Fruit fly (Drosophila melanogaster) whole organism, wandering third instar larva: Measurements from ENCODE around the gene witty.
A peak's percentile ranks its signal among the peaks of the same experiment; 100 is the strongest.

ENCODE experiments used
- Abd-B ChIP-seq: fragments of >200 bp; optimal IDR thresholded peaks from 2 replicates; lab custom pipeline; 2017; ENCODE audit warnings: missing biosample characterization, missing genetic modification characterization
- CG32264 ChIP-seq: fragments of 200-800 bp; sonication (Bioruptor generic); optimal IDR thresholded peaks from 2 replicates; lab custom pipeline; 2016; ENCODE audit warnings: missing biosample characterization, missing genetic modification characterization
- CG9705 ChIP-seq: fragments of 200-800 bp; sonication (Bioruptor generic); optimal IDR thresholded peaks from 2 replicates; lab custom pipeline; 2018; ENCODE audit warnings: missing biosample characterization, mild to moderate bottlenecking, missing genetic modification characterization
- CrebA ChIP-seq: fragments of 200-800 bp; sonication (Bioruptor generic); optimal IDR thresholded peaks from 2 replicates; lab custom pipeline; 2016; ENCODE audit warnings: missing biosample characterization, mild to moderate bottlenecking, missing genetic modification characterization, borderline replicate concordance
- Dfd ChIP-seq: fragments of >200 bp; optimal IDR thresholded peaks from 2 replicates; lab custom pipeline; 2017; ENCODE audit warnings: missing biosample characterization, missing genetic modification characterization
- Dif ChIP-seq: fragments of 200-275, 200-300 bp; sonication (Bioruptor generic); optimal IDR thresholded peaks from 2 replicates; lab custom pipeline; 2018; ENCODE audit warnings: missing biosample characterization, missing genetic modification characterization; ENCODE audit not compliant: partially characterized antibody
- GATAd ChIP-seq: sonication (Bioruptor generic); optimal IDR thresholded peaks from 2 replicates; lab custom pipeline; 2016; ENCODE audit warnings: missing biosample characterization, missing genetic modification characterization
- HLH106 ChIP-seq: fragments of 200-800 bp; optimal IDR thresholded peaks from 3 replicates; lab custom pipeline; 2019; ENCODE audit warnings: missing biosample characterization, mild to moderate bottlenecking, missing genetic modification characterization, moderate library complexity
- Hnf4 ChIP-seq: fragments of 200-800 bp; sonication (Bioruptor generic); optimal IDR thresholded peaks from 2 replicates; lab custom pipeline; 2016; ENCODE audit warnings: missing biosample characterization, mild to moderate bottlenecking, missing genetic modification characterization
- Hr78 ChIP-seq: fragments of >200 bp; optimal IDR thresholded peaks from 2 replicates; lab custom pipeline; 2017; ENCODE audit warnings: missing biosample characterization, missing genetic modification characterization
- Hr83 ChIP-seq: fragments of 200-300 bp; sonication (Bioruptor generic); optimal IDR thresholded peaks from 2 replicates; lab custom pipeline; 2016; ENCODE audit warnings: missing biosample characterization, mild to moderate bottlenecking, missing genetic modification characterization, moderate library complexity; ENCODE audit not compliant: poor library complexity, severe bottlenecking
- Jra ChIP-seq: sonication (Bioruptor generic); optimal IDR thresholded peaks from 2 replicates; lab custom pipeline; 2016; ENCODE audit warnings: missing biosample characterization, missing genetic modification characterization
- Mio ChIP-seq: sonication (Bioruptor generic); optimal IDR thresholded peaks from 2 replicates; lab custom pipeline; 2016; ENCODE audit warnings: missing biosample characterization, missing genetic modification characterization
- Myc ChIP-seq: fragments of >200 bp; optimal IDR thresholded peaks from 2 replicates; lab custom pipeline; 2017
- N ChIP-seq: fragments of >200 bp; optimal IDR thresholded peaks from 2 replicates; lab custom pipeline; 2018; ENCODE audit warnings: missing biosample characterization, missing external identifiers, missing genetic modification characterization
- OdsH ChIP-seq: fragments of 200-800 bp; sonication (Bioruptor generic); optimal IDR thresholded peaks from 2 replicates; lab custom pipeline; 2016; ENCODE audit warnings: missing biosample characterization, mild to moderate bottlenecking, missing genetic modification characterization
- Rel ChIP-seq, 2 experiments: fragments of 200-800 bp; sonication (Bioruptor generic) in 1 of 2; optimal IDR thresholded peaks; 2 replicates in 1 of 2; 3 replicates in 1 of 2; lab custom pipeline; 2016 to 2019; ENCODE audit warnings: mild to moderate bottlenecking in 2 of 2, missing biosample characterization in 2 of 2, missing genetic modification characterization in 2 of 2, moderate library complexity in 1 of 2
- Sp1 ChIP-seq: fragments of 200-800 bp; sonication (Bioruptor generic); optimal IDR thresholded peaks from 3 replicates; lab custom pipeline; 2019; ENCODE audit warnings: missing biosample characterization, mild to moderate bottlenecking, missing genetic modification characterization, moderate library complexity
- Vsx2 ChIP-seq: fragments of 200-300, 225-300 bp; sonication (Bioruptor generic); optimal IDR thresholded peaks from 2 replicates; lab custom pipeline; 2018; ENCODE audit warnings: missing biosample characterization, missing genetic modification characterization; ENCODE audit not compliant: partially characterized antibody
- br ChIP-seq: fragments of 200-800 bp; sonication (Bioruptor generic); optimal IDR thresholded peaks from 2 replicates; lab custom pipeline; 2016; ENCODE audit warnings: missing biosample characterization, missing genetic modification characterization
- brk ChIP-seq: fragments of 200-800 bp; sonication (Bioruptor generic); optimal IDR thresholded peaks from 2 replicates; lab custom pipeline; 2016; ENCODE audit warnings: missing biosample characterization, mild to moderate bottlenecking, missing genetic modification characterization
- dl ChIP-seq, 2 experiments: fragments of 175-275, 200-275 bp in 1 of 2; fragments of 200-275 bp in 1 of 2; sonication (Bioruptor generic); optimal IDR thresholded peaks; lab custom pipeline; 2018; ENCODE audit warnings: mild to moderate bottlenecking in 2 of 2, missing biosample characterization in 2 of 2, missing genetic modification characterization in 2 of 2, moderate library complexity in 2 of 2; ENCODE audit not compliant: partially characterized antibody in 2 of 2, insufficient read depth in 1 of 2
- dmrt93B ChIP-seq: fragments of 200-800 bp; sonication (Bioruptor generic); optimal IDR thresholded peaks from 2 replicates; lab custom pipeline; 2018; ENCODE audit warnings: missing biosample characterization, mild to moderate bottlenecking, missing genetic modification characterization
- dsf ChIP-seq: sonication (Bioruptor generic); optimal IDR thresholded peaks from 2 replicates; lab custom pipeline; 2016; ENCODE audit warnings: missing biosample characterization, missing genetic modification characterization, borderline replicate concordance
- ey ChIP-seq: fragments of 200-800 bp; sonication (Bioruptor generic); optimal IDR thresholded peaks from 2 replicates; lab custom pipeline; 2016; ENCODE audit warnings: missing biosample characterization, missing genetic modification characterization
- foxo ChIP-seq, 2 experiments: fragments of 200-800 bp; sonication (Bioruptor generic); optimal IDR thresholded peaks; 2 replicates in 1 of 2; 3 replicates in 1 of 2; lab custom pipeline; 2016 to 2017; ENCODE audit warnings: missing biosample characterization in 2 of 2, missing genetic modification characterization in 2 of 2
- fru ChIP-seq: fragments of 200-800 bp; sonication (Bioruptor generic); optimal IDR thresholded peaks from 3 replicates; lab custom pipeline; 2016; ENCODE audit warnings: missing biosample characterization, mild to moderate bottlenecking, missing genetic modification characterization
- h ChIP-seq: fragments of 200-800 bp; sonication (Bioruptor generic); optimal IDR thresholded peaks from 3 replicates; lab custom pipeline; 2016; ENCODE audit warnings: missing biosample characterization, mild to moderate bottlenecking, missing genetic modification characterization
- jim ChIP-seq: fragments of 175-275, 200-325 bp; sonication (Bioruptor generic); optimal IDR thresholded peaks from 2 replicates; lab custom pipeline; 2016; ENCODE audit warnings: missing biosample characterization, mild to moderate bottlenecking, missing genetic modification characterization
- lola ChIP-seq: fragments of >200 bp; optimal IDR thresholded peaks from 2 replicates; lab custom pipeline; 2017; ENCODE audit warnings: missing biosample characterization, missing genetic modification characterization
- pan ChIP-seq: fragments of >200 bp; optimal IDR thresholded peaks from 2 replicates; lab custom pipeline; 2017
- psq ChIP-seq: fragments of 200-800 bp; sonication (Bioruptor generic); optimal IDR thresholded peaks from 3 replicates; lab custom pipeline; 2017; ENCODE audit warnings: missing biosample characterization, mild to moderate bottlenecking, missing genetic modification characterization, moderate library complexity
- rgr ChIP-seq: fragments of 200-800 bp; sonication (Bioruptor generic); optimal IDR thresholded peaks from 3 replicates; lab custom pipeline; 2016; ENCODE audit warnings: missing biosample characterization, mild to moderate bottlenecking, missing genetic modification characterization
- sage ChIP-seq: fragments of 200-800 bp; sonication (Bioruptor generic); optimal IDR thresholded peaks from 2 replicates; lab custom pipeline; 2016; ENCODE audit warnings: missing biosample characterization, mild to moderate bottlenecking, missing genetic modification characterization
- sv ChIP-seq: fragments of 200-800 bp; sonication (Bioruptor generic); optimal IDR thresholded peaks from 3 replicates; lab custom pipeline; 2016; ENCODE audit warnings: missing biosample characterization, missing genetic modification characterization
- tai ChIP-seq: sonication (Bioruptor generic); optimal IDR thresholded peaks from 2 replicates; lab custom pipeline; 2016; ENCODE audit warnings: missing biosample characterization, missing genetic modification characterization
- usp ChIP-seq: fragments of >200 bp; optimal IDR thresholded peaks from 2 replicates; lab custom pipeline; 2017; ENCODE audit warnings: missing biosample characterization, missing genetic modification characterization
- woc ChIP-seq: sonication (Bioruptor generic); optimal IDR thresholded peaks from 2 replicates; lab custom pipeline; 2016; ENCODE audit warnings: missing biosample characterization, mild to moderate bottlenecking, missing genetic modification characterization

Gene witty

dm6 chr2L:8382646-8383045 is 44.6 kb downstream of the witty start, which contains the start of the genes CG13392 and Rcd4:
CG13392 (minus strand) TSS chr2L:8382807.
Rcd4 (plus strand) TSS chr2L:8382861.
- TF ChIP-seq Hr83 (GFP tag; lab: Kevin White, UChicago) = peak; percentile 94
- peak; percentile 68 for TF ChIP-seq HLH106 (tag; lab: Kevin White, UChicago)
- TF ChIP-seq ey (GFP tag; lab: Kevin White, UChicago) = peak; percentile 73
- TF ChIP-seq foxo (GFP tag; optimal IDR thresholded peaks at IDR 0.05; lab: Kevin White, UChicago) = peak; percentile 24 to 88
- peak; percentile 84 for TF ChIP-seq brk (GFP tag; lab: Kevin White, UChicago)
- TF ChIP-seq fru = peak; percentile 90
- peak; percentile 26 for TF ChIP-seq dmrt93B (GFP tag; lab: Kevin White, UChicago)
- peak; percentile 71 for TF ChIP-seq sv (GFP tag; lab: Kevin White, UChicago)
- peak; percentile 36 for TF ChIP-seq jim (GFP tag; lab: Kevin White, UChicago)
- no peak for TF ChIP-seq dl (GFP tag; optimal IDR thresholded peaks at IDR 0.05; lab: Kevin White, UChicago; ENCODE audit: insufficient read depth in 1 of 2, partially characterized antibody in 2 of 2)
- TF ChIP-seq CrebA (GFP tag; lab: Kevin White, UChicago) = no peak
- peak; percentile 87 for TF ChIP-seq h
- no peak for TF ChIP-seq Vsx2 (GFP tag; lab: Kevin White, UChicago)
- peak; percentile 92 for TF ChIP-seq Hnf4
- TF ChIP-seq Dfd (GFP tag; lab: Kevin White, UChicago) = no peak
- peak; percentile 85 for TF ChIP-seq br
- TF ChIP-seq usp (GFP tag; lab: Kevin White, UChicago) = no peak
- peak; percentile 46 for TF ChIP-seq Myc (lab: Kevin White, UChicago)
- TF ChIP-seq Hr78 (GFP tag; lab: Kevin White, UChicago) = no peak
- TF ChIP-seq CG32264 (GFP tag; lab: Kevin White, UChicago) = peak; percentile 49
- no peak for TF ChIP-seq pan (lab: Kevin White, UChicago)
- TF ChIP-seq Mio (GFP tag; lab: Kevin White, UChicago) = peak; percentile 23
- TF ChIP-seq sage (GFP tag; lab: Kevin White, UChicago) = peak; percentile 46
- peak; percentile 83 for TF ChIP-seq Jra
- no peak for TF ChIP-seq Abd-B (GFP tag; lab: Kevin White, UChicago)
- no peak for TF ChIP-seq N (GFP tag; lab: Kevin White, UChicago)
- no peak for TF ChIP-seq GATAd (GFP tag; lab: Kevin White, UChicago)
- TF ChIP-seq psq (GFP tag; lab: Kevin White, UChicago) = peak; percentile 70
- TF ChIP-seq woc (GFP tag; lab: Kevin White, UChicago) = peak; percentile 45
- peak; percentile 37 for TF ChIP-seq CG9705 (GFP tag; lab: Kevin White, UChicago)
- TF ChIP-seq tai (GFP tag; lab: Kevin White, UChicago) = no peak
- TF ChIP-seq Dif (GFP tag; lab: Kevin White, UChicago) = no peak
- TF ChIP-seq Rel (GFP tag; optimal IDR thresholded peaks at IDR 0.05; lab: Kevin White, UChicago) = no peak
- TF ChIP-seq Rel (tag; optimal IDR thresholded peaks at IDR 0.05; lab: Kevin White, UChicago) = peak; percentile 76
- peak; percentile 30 for TF ChIP-seq dsf (GFP tag; lab: Kevin White, UChicago)
- peak; percentile 64 for TF ChIP-seq Sp1
- peak; percentile 90 for TF ChIP-seq rgr (GFP tag; lab: Kevin White, UChicago)
- TF ChIP-seq lola (GFP tag; lab: Kevin White, UChicago) = no peak
- TF ChIP-seq OdsH (GFP tag; lab: Kevin White, UChicago) = peak; percentile 74

dm6 chr2L:8384108-8384601 is 46.1 kb downstream of the witty start, which contains the start of the genes Dad1 and CG13384:
Dad1 (minus strand) TSS chr2L:8384137.
CG13384 (plus strand) TSS chr2L:8384455.
- TF ChIP-seq br (peak; percentile 82), psq (GFP tag; lab: Kevin White, UChicago) (peak; percentile 93), CG9705 (GFP tag; lab: Kevin White, UChicago) (peak; percentile 90), jim (GFP tag; lab: Kevin White, UChicago) (no peak), dl (GFP tag; optimal IDR thresholded peaks at IDR 0.05; lab: Kevin White, UChicago; ENCODE audit: insufficient read depth in 1 of 2, partially characterized antibody in 2 of 2) (no peak), woc (GFP tag; lab: Kevin White, UChicago) (peak; percentile 92), Myc (lab: Kevin White, UChicago) (no peak), sage (GFP tag; lab: Kevin White, UChicago) (peak; percentile 83), ey (GFP tag; lab: Kevin White, UChicago) (peak; percentile 82), GATAd (GFP tag; lab: Kevin White, UChicago) (peak; percentile 65), usp (GFP tag; lab: Kevin White, UChicago) (no peak), Sp1 (peak; percentile 96), Hr83 (GFP tag; lab: Kevin White, UChicago) (peak; percentile 28), Mio (GFP tag; lab: Kevin White, UChicago) (peak; percentile 42), N (GFP tag; lab: Kevin White, UChicago) (no peak), CrebA (GFP tag; lab: Kevin White, UChicago) (no peak), Dif (GFP tag; lab: Kevin White, UChicago) (no peak), foxo (GFP tag; optimal IDR thresholded peaks at IDR 0.05; lab: Kevin White, UChicago) (peak in 1 of 2 experiments; percentile 95), CG32264 (GFP tag; lab: Kevin White, UChicago) (peak; percentile 32), brk (GFP tag; lab: Kevin White, UChicago) (peak; percentile 94), pan (lab: Kevin White, UChicago) (no peak), Hnf4 (peak; percentile 85), Jra (peak; percentile 84), sv (GFP tag; lab: Kevin White, UChicago) (peak; percentile 88), HLH106 (tag; lab: Kevin White, UChicago) (peak; percentile 97), lola (GFP tag; lab: Kevin White, UChicago) (no peak), Dfd (GFP tag; lab: Kevin White, UChicago) (no peak), tai (GFP tag; lab: Kevin White, UChicago) (peak; percentile 90), Abd-B (GFP tag; lab: Kevin White, UChicago) (no peak), OdsH (GFP tag; lab: Kevin White, UChicago) (peak; percentile 94), fru (peak; percentile 92), Vsx2 (GFP tag; lab: Kevin White, UChicago) (no peak), h (peak; percentile 94), Rel (GFP tag; optimal IDR thresholded peaks at IDR 0.05; lab: Kevin White, UChicago) (peak; percentile 70), Rel (tag; optimal IDR thresholded peaks at IDR 0.05; lab: Kevin White, UChicago) (peak; percentile 85), dmrt93B (GFP tag; lab: Kevin White, UChicago) (peak; percentile 90), rgr (GFP tag; lab: Kevin White, UChicago) (peak; percentile 93), Hr78 (GFP tag; lab: Kevin White, UChicago) (no peak), dsf (GFP tag; lab: Kevin White, UChicago) (peak; percentile 82)
